Fruit fly (Drosophila melanogaster): ENCODE data around the gene CG45075.

The CG45075 gene

DNA sequence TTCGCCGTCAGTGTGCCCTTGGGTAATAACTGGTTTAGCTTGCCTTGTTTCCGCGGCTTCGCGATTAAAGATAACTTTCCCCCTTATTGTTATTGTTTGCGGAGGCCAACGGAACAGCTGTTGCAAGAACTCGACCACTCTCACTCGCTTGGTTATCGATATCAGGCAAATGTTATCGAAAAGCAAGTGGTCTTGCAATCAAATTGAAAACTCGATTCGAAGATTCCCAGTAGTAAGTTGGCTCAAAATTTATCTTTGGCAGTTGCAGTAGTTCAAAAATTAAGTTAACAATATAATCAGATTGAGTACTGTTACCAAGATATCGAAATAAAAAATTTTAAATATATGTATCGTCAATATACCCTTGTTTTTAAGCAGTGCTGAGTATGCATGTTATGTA, 25.4 kb upstream of the CG45075 start, which contains the start of the genes Fbw5 and CG9147 (continued):
- TF ChIP-seq her (GFP tag; optimal IDR thresholded peaks at IDR 0.05) (peak; percentile 98), CG32772 (GFP tag; IDR thresholded peaks at IDR 0.05) (peak; percentile 99), CG34376 (GFP tag; optimal IDR thresholded peaks at IDR 0.05) (peak; percentile 99), D (optimal IDR thresholded peaks at IDR 0.05) (no peak), D (GFP tag; optimal IDR thresholded peaks at IDR 0.05) (peak; percentile 99), CG18619 (GFP tag; optimal IDR thresholded peaks at IDR 0.05) (peak; percentile 100), NC2α (GFP tag; optimal IDR thresholded peaks at IDR 0.05) (peak; percentile 99), CG14860 (GFP tag; IDR thresholded peaks at IDR 0.05; ENCODE audit: partially characterized antibody) (peak; percentile 67), lab (GFP tag; optimal IDR thresholded peaks at IDR 0.05) (peak; percentile 99), ab (GFP tag; optimal IDR thresholded peaks at IDR 0.05) (peak; percentile 97), CG3726 (GFP tag; IDR thresholded peaks at IDR 0.05) (peak; percentile 99), CG9437 (GFP tag; optimal IDR thresholded peaks at IDR 0.05) (peak; percentile 97), CG11456 (GFP tag; IDR thresholded peaks at IDR 0.05) (peak; percentile 100), Elba2 (GFP tag; optimal IDR thresholded peaks at IDR 0.05) (peak; percentile 97), Mad (GFP tag; optimal IDR thresholded peaks at IDR 0.05) (peak; percentile 99), CG12071 (GFP tag; optimal IDR thresholded peaks at IDR 0.05) (peak; percentile 98), TFAM (GFP tag; optimal IDR thresholded peaks at IDR 0.05) (peak; percentile 93), CG4730 (GFP tag; IDR thresholded peaks at IDR 0.05) (peak; percentile 99), eve (GFP tag; optimal IDR thresholded peaks at IDR 0.05) (peak in 1 of 2 experiments; percentile 70), cato (GFP tag; optimal IDR thresholded peaks at IDR 0.05; ENCODE audit: borderline replicate concordance) (peak; percentile 99), cwo (GFP tag; optimal IDR thresholded peaks at IDR 0.05) (peak; percentile 97), CG2199 (GFP tag; IDR thresholded peaks at IDR 0.05) (peak; percentile 98), D19A (tag; optimal IDR thresholded peaks at IDR 0.05) (peak; percentile 99), zen (tag; optimal IDR thresholded peaks at IDR 0.05) (peak; percentile 99), Ssrp (tag; optimal IDR thresholded peaks at IDR 0.05) (peak; percentile 100), inv (GFP tag; IDR thresholded peaks at IDR 0.05; ENCODE audit: partially characterized antibody) (peak; percentile 18; the same call in 1 of the 2 replicates), CkIIα-i1 (GFP tag; IDR thresholded peaks at IDR 0.05) (peak; percentile 96), CG11504 (tag; optimal IDR thresholded peaks at IDR 0.05) (peak; percentile 99), CG8765 (GFP tag; IDR thresholded peaks at IDR 0.05) (peak; percentile 98), CG6791 (GFP tag; IDR thresholded peaks at IDR 0.05; ENCODE audit: partially characterized antibody) (peak; percentile 63; the same call in 1 of the 3 replicates), Scr (GFP tag; IDR thresholded peaks at IDR 0.05; ENCODE audit: partially characterized antibody) (peak; percentile 51; the same call in 1 of the 2 replicates), HHEX (GFP tag; optimal IDR thresholded peaks at IDR 0.05) (peak; percentile 99), CG16813 (GFP tag; IDR thresholded peaks at IDR 0.05; ENCODE audit: partially characterized antibody) (peak; percentile 46; the same call in 1 of the 3 replicates), CG4282 (GFP tag; optimal IDR thresholded peaks at IDR 0.05) (peak; percentile 98), lola (GFP tag; optimal IDR thresholded peaks at IDR 0.05) (peak in 1 of 3 experiments; percentile 100), CoRest (tag; optimal IDR thresholded peaks at IDR 0.05) (peak; percentile 100), HmgZ (tag; optimal IDR thresholded peaks at IDR 0.05) (peak; percentile 100), z (GFP tag; IDR thresholded peaks at IDR 0.05) (peak; percentile 86), CG3995 (GFP tag; optimal IDR thresholded peaks at IDR 0.05) (peak; percentile 86), CG7372 (GFP tag; IDR thresholded peaks at IDR 0.05) (peak; percentile 99), fu2 (GFP tag; optimal IDR thresholded peaks at IDR 0.05) (peak; percentile 99), fd96Cb (tag; optimal IDR thresholded peaks at IDR 0.05) (peak; percentile 100), CG32767 (GFP tag; IDR thresholded peaks at IDR 0.05) (peak; percentile 100), CG14965 (GFP tag; optimal IDR thresholded peaks at IDR 0.05; ENCODE audit: borderline replicate concordance) (peak; percentile 92), CG1792 (GFP tag; optimal IDR thresholded peaks at IDR 0.05) (peak; percentile 99), CG4424 (GFP tag; optimal IDR thresholded peaks at IDR 0.05) (peak; percentile 98), lilli (GFP tag; optimal IDR thresholded peaks at IDR 0.05) (peak; percentile 100), CG33557 (GFP tag; optimal IDR thresholded peaks at IDR 0.05) (peak; percentile 99), Kr (GFP tag; optimal IDR thresholded peaks at IDR 0.05) (peak; percentile 83)

Measured in whole organism, embryonic.